Worm (Caenorhabditis elegans) whole organism, L2 larva: ENCODE data around the gene clec-260.

ENCODE experiments used
- C34F6.9 ChIP-seq: fragments of 150-350 bp; optimal IDR thresholded peaks from 2 replicates; lab custom pipeline; 2014; ENCODE audit warnings: missing biosample characterization, missing genetic modification characterization
- F13H6.1 ChIP-seq: sonication (generic microtip); optimal IDR thresholded peaks from 2 replicates; lab custom pipeline; 2016; ENCODE audit warnings: missing genetic modification characterization, missing compliant biosample characterization
- R02D3.7 ChIP-seq: fragments of 150-350 bp; optimal IDR thresholded peaks from 2 replicates; lab custom pipeline; 2014; ENCODE audit warnings: missing biosample characterization, missing genetic modification characterization
- Y55F3AM.14 ChIP-seq: fragments of 200-800 bp; sonication (Bioruptor generic); optimal IDR thresholded peaks from 2 replicates; lab custom pipeline; 2018; ENCODE audit warnings: mild to moderate bottlenecking, missing genetic modification characterization, missing compliant biosample characterization
- aly-2 ChIP-seq: fragments of 150-350 bp; optimal IDR thresholded peaks from 2 replicates; lab custom pipeline; 2014; ENCODE audit warnings: missing biosample characterization, missing genetic modification characterization
- ama-1 ChIP-seq: fragments of 150-350 bp; optimal IDR thresholded peaks from 2 replicates; lab custom pipeline; 2018; ENCODE audit warnings: inconsistent platforms
- blmp-1 ChIP-seq: sonication (generic microtip); optimal IDR thresholded peaks from 2 replicates; lab custom pipeline; 2017; ENCODE audit warnings: missing genetic modification characterization, mild to moderate bottlenecking, missing compliant biosample characterization, antibody characterized with exemption, moderate library complexity; ENCODE audit not compliant: insufficient read depth
- ceh-82 ChIP-seq: fragments of 150-350 bp; optimal IDR thresholded peaks from 2 replicates; lab custom pipeline; 2014; ENCODE audit warnings: missing biosample characterization, missing genetic modification characterization
- crh-2 ChIP-seq: sonication (generic microtip); optimal IDR thresholded peaks from 2 replicates; lab custom pipeline; 2017; ENCODE audit warnings: missing biosample characterization, missing genetic modification characterization
- dmd-4 ChIP-seq: sonication (generic microtip); optimal IDR thresholded peaks from 2 replicates; lab custom pipeline; 2017; ENCODE audit warnings: missing biosample characterization, missing genetic modification characterization
- fos-1 ChIP-seq: fragments of 150-350 bp; optimal IDR thresholded peaks from 2 replicates; lab custom pipeline; 2014; ENCODE audit warnings: missing biosample characterization, missing genetic modification characterization
- gmeb-1 ChIP-seq: fragments of 150-350 bp; optimal IDR thresholded peaks from 2 replicates; lab custom pipeline; 2014; ENCODE audit warnings: missing biosample characterization, missing genetic modification characterization
- lin-39 ChIP-seq: fragments of 150-350 bp; optimal IDR thresholded peaks from 2 replicates; lab custom pipeline; 2014; ENCODE audit warnings: missing biosample characterization, missing genetic modification reagents, missing genetic modification characterization
- lsy-2 ChIP-seq, 2 experiments: fragments of 150-350 bp in 1 of 2; sonication (generic microtip) in 1 of 2; optimal IDR thresholded peaks; 2 replicates each; lab custom pipeline; 2014 to 2017; ENCODE audit warnings: missing biosample characterization in 2 of 2, missing genetic modification characterization in 2 of 2
- nhr-10 ChIP-seq: sonication (generic microtip); optimal IDR thresholded peaks from 2 replicates; lab custom pipeline; 2017; ENCODE audit warnings: missing biosample characterization, missing genetic modification characterization
- nhr-11 ChIP-seq: fragments of 150-350 bp; optimal IDR thresholded peaks from 2 replicates; lab custom pipeline; 2014; ENCODE audit warnings: missing biosample characterization, missing genetic modification characterization
- nhr-12 ChIP-seq: fragments of 150-350 bp; optimal IDR thresholded peaks from 2 replicates; lab custom pipeline; 2014; ENCODE audit warnings: missing biosample characterization, missing genetic modification characterization
- nhr-129 ChIP-seq: fragments of 150-350 bp; optimal IDR thresholded peaks from 2 replicates; lab custom pipeline; 2014; ENCODE audit warnings: missing biosample characterization, missing genetic modification characterization
- nhr-21 ChIP-seq: fragments of 150-350 bp; optimal IDR thresholded peaks from 2 replicates; lab custom pipeline; 2014; ENCODE audit warnings: missing biosample characterization, missing genetic modification characterization
- nhr-237 ChIP-seq: fragments of 150-350 bp; optimal IDR thresholded peaks from 2 replicates; lab custom pipeline; 2014; ENCODE audit warnings: missing biosample characterization, missing genetic modification characterization
- nhr-25 ChIP-seq: fragments of 150-350 bp; sonication (generic microtip); optimal IDR thresholded peaks from 3 replicates; lab custom pipeline; 2014; ENCODE audit warnings: missing biosample characterization, missing genetic modification characterization
- nhr-6 ChIP-seq: fragments of 150-350 bp; optimal IDR thresholded peaks from 2 replicates; lab custom pipeline; 2014; ENCODE audit warnings: missing biosample characterization, missing genetic modification characterization
- peb-1 ChIP-seq: fragments of 150-350 bp; optimal IDR thresholded peaks from 2 replicates; lab custom pipeline; 2014; ENCODE audit warnings: missing biosample characterization, missing genetic modification characterization
- sem-4 ChIP-seq: fragments of 150-350 bp; optimal IDR thresholded peaks from 2 replicates; lab custom pipeline; 2014; ENCODE audit warnings: missing biosample characterization, missing genetic modification reagents, missing genetic modification characterization
- skn-1 ChIP-seq: sonication (generic microtip); optimal IDR thresholded peaks from 2 replicates; lab custom pipeline; 2017; ENCODE audit warnings: missing biosample characterization, missing genetic modification characterization
- sma-3 ChIP-seq: sonication (generic microtip); optimal IDR thresholded peaks from 2 replicates; lab custom pipeline; 2016; ENCODE audit warnings: missing genetic modification reagents, missing genetic modification characterization, missing compliant biosample characterization
- sma-9 ChIP-seq, 2 experiments: fragments of 150-350 bp in 1 of 2; sonication (generic microtip) in 1 of 2; optimal IDR thresholded peaks; 2 replicates each; lab custom pipeline; 2014 to 2016; ENCODE audit warnings: missing genetic modification characterization in 2 of 2, mild to moderate bottlenecking in 1 of 2, missing biosample characterization in 1 of 2, missing compliant biosample characterization in 1 of 2, missing genetic modification reagents in 1 of 2, moderate library complexity in 1 of 2
- snpc-4 ChIP-seq: fragments of 150-350 bp; optimal IDR thresholded peaks from 2 replicates; lab custom pipeline; 2014; ENCODE audit warnings: missing biosample characterization, missing genetic modification characterization
- unc-39 ChIP-seq: fragments of 150-350 bp; optimal IDR thresholded peaks from 2 replicates; lab custom pipeline; 2014; ENCODE audit warnings: missing biosample characterization, missing genetic modification characterization
- unc-55 ChIP-seq: fragments of 150-350 bp; sonication (generic microtip); optimal IDR thresholded peaks from 3 replicates; lab custom pipeline; 2014; ENCODE audit warnings: missing biosample characterization, missing genetic modification reagents, missing genetic modification characterization
- unc-62 ChIP-seq: fragments of 150-350 bp; optimal IDR thresholded peaks from 2 replicates; lab custom pipeline; 2014; ENCODE audit warnings: missing biosample characterization, missing genetic modification reagents, missing genetic modification characterization
- ztf-1 ChIP-seq: fragments of 200-800 bp; sonication (Bioruptor generic); conservative IDR thresholded peaks from 2 replicates; pipeline ENCODE4 v1.3.6; 2022; ENCODE audit warnings: missing genetic modification characterization, missing compliant biosample characterization
- ztf-11 ChIP-seq: sonication (generic microtip); optimal IDR thresholded peaks from 2 replicates; lab custom pipeline; 2017; ENCODE audit warnings: missing biosample characterization, missing genetic modification characterization
- ztf-4 ChIP-seq: fragments of 150-350 bp; optimal IDR thresholded peaks from 2 replicates; lab custom pipeline; 2014; ENCODE audit warnings: missing biosample characterization, missing genetic modification characterization

The clec-260 gene

DNA sequence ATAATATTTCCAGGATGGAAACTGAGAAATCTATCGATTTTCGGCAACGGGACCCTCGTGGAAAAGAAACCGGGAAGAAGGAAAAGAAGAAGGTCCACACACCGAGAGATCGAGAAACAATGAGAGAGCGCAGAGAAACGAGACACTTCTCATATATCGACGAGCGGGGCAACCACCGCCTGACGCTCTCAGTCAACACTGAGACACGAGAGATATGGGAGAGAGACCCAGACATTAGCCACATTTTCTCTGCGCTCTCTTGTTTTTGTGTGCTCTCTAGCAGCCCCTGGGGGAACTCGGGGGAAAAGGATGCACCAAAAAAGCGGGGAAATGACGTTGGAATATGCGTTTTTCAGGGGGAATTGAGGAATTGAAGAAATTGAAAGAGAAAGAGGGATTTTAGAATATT lies 19.6 kb upstream of the clec-260 start (continued):
- TF ChIP-seq C34F6.9 (tag; lab: Kevin White, UChicago) (peak; percentile 89), sma-9 (GFP tag; optimal IDR thresholded peaks at IDR 0.05; lab: Kevin White, UChicago) (peak; percentile 64), sma-9 (tag; optimal IDR thresholded peaks at IDR 0.05; lab: Kevin White, UChicago) (no peak), ama-1 (peak; percentile 28), ceh-82 (no peak), ztf-4 (tag; lab: Kevin White, UChicago) (peak; percentile 65), sem-4 (tag; lab: Kevin White, UChicago) (peak; percentile 73), dmd-4 (tag; lab: Kevin White, UChicago) (no peak), ztf-1 (no peak)

DNA sequence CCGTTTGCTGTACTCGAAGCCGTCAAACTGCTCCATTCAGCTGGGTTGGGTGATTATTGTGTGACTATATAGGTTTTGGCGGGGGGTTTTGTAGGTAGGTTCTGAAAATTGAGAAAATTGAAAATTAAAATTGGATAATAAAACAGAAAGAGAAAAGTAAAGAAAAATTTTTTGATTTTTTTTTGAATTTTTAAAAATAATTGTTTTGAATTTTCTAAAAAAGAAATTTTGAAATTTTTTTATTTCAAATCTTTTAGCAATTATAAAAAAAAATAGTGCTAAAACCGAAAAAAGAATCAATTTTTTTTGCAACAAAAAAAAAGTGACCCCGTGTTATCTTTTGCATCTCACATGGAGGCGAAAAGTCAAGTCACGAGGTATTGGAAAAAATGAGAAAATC lies 18.3 kb upstream of the clec-260 start, which contains the start of gene unc-51:
Gene unc-51 (minus strand): TSS at position 101 of the 400 bp plus-strand sequence.
- no peak for TF ChIP-seq nhr-10 (tag; lab: Kevin White, UChicago)
- TF ChIP-seq nhr-25: peak; percentile 9
- TF ChIP-seq crh-2 (tag; lab: Kevin White, UChicago): peak; percentile 28
- peak; percentile 41 for TF ChIP-seq gmeb-1 (tag; lab: Kevin White, UChicago)

ce11 chrV:20002194-20002593 lies 16.1 kb upstream of the clec-260 start:
- TF ChIP-seq ztf-4 (tag; lab: Kevin White, UChicago) (no peak), sma-9 (GFP tag; optimal IDR thresholded peaks at IDR 0.05; lab: Kevin White, UChicago) (no peak), sma-9 (tag; optimal IDR thresholded peaks at IDR 0.05; lab: Kevin White, UChicago) (no peak), crh-2 (tag; lab: Kevin White, UChicago) (no peak), lsy-2 (tag; optimal IDR thresholded peaks at IDR 0.05; lab: Kevin White, UChicago) (no peak), ztf-1 (no peak), Y55F3AM.14 (GFP tag; lab: Kevin White, UChicago) (no peak), unc-39 (tag; lab: Kevin White, UChicago) (no peak), nhr-129 (no peak), sma-3 (GFP tag; lab: Kevin White, UChicago) (no peak), ama-1 (no peak), unc-62 (no peak), fos-1 (tag; lab: Kevin White, UChicago) (no peak), sem-4 (tag; lab: Kevin White, UChicago) (no peak), peb-1 (tag; lab: Kevin White, UChicago) (no peak), skn-1 (no peak), nhr-237 (no peak), ztf-11 (no peak), C34F6.9 (tag; lab: Kevin White, UChicago) (no peak), snpc-4 (tag; lab: Kevin White, UChicago) (no peak)
- TF ChIP-seq, all 48 proteins: peak for 0

ce11 chrV:20000639-20001038 lies 14.5 kb upstream of the clec-260 start:
- TF ChIP-seq ama-1 (no peak), lin-39 (tag; lab: Kevin White, UChicago) (no peak), nhr-11 (tag; lab: Kevin White, UChicago) (no peak), blmp-1 (tag; lab: Kevin White, UChicago) (no peak), nhr-21 (tag; lab: Kevin White, UChicago) (no peak), crh-2 (tag; lab: Kevin White, UChicago) (no peak), sma-9 (GFP tag; optimal IDR thresholded peaks at IDR 0.05; lab: Kevin White, UChicago) (no peak), sma-9 (tag; optimal IDR thresholded peaks at IDR 0.05; lab: Kevin White, UChicago) (no peak), nhr-6 (tag; lab: Kevin White, UChicago) (no peak), F13H6.1 (tag; lab: Kevin White, UChicago) (no peak), R02D3.7 (tag; lab: Kevin White, UChicago) (no peak), aly-2 (tag; lab: Kevin White, UChicago) (no peak), ztf-4 (tag; lab: Kevin White, UChicago) (no peak), nhr-25 (no peak), ztf-11 (no peak), nhr-12 (tag; lab: Kevin White, UChicago) (no peak), lsy-2 (tag; optimal IDR thresholded peaks at IDR 0.05; lab: Kevin White, UChicago) (no peak), skn-1 (no peak), gmeb-1 (tag; lab: Kevin White, UChicago) (no peak), nhr-237 (no peak)
- TF ChIP-seq, all 48 proteins: peak for 0

- no peak for TF ChIP-seq F13H6.1 (tag; lab: Kevin White, UChicago)
- TF ChIP-seq nhr-11 (tag; lab: Kevin White, UChicago): no peak
- TF ChIP-seq unc-55 (GFP tag; lab: Kevin White, UChicago): peak; percentile 7
Observed at ce11 chrV:19999789-20000188, 13.7 kb upstream of the clec-260 start.
